Fruit fly (Drosophila melanogaster): ENCODE data around the gene CG3014.

DNA sequence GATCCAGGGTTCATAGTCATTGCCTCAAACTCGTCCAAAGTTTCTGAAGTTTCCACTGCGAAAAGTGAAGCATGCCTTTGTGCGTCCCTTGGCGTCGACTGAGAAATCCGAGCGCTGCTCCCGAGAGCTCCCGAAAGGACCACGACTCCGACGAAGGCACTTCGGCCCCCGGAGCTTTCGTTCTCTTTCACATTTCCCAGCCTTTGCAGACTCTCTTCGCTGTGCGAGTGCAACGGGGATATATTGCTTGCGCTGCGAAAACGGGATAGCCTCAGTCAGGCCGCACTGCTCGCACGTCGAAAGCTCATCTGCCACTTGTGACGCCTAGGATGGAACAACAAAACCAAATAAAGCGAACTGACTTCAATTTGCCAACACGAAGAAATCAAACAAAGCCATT lies 49.1 kb downstream of the CG3014 start:
- no peak for TF ChIP-seq ovo (GFP tag; optimal IDR thresholded peaks at IDR 0.05)
- no peak for TF ChIP-seq kay (GFP tag; ENCODE audit: borderline replicate concordance)
- no peak for TF ChIP-seq CG7045 (GFP tag; optimal IDR thresholded peaks at IDR 0.05)
- TF ChIP-seq CG12768 (GFP tag; optimal IDR thresholded peaks at IDR 0.05) = no peak
- TF ChIP-seq toe (GFP tag; optimal IDR thresholded peaks at IDR 0.05) = no peak
- no peak for TF ChIP-seq tj (GFP tag; optimal IDR thresholded peaks at IDR 0.05)
- TF ChIP-seq CG1620 (GFP tag; optimal IDR thresholded peaks at IDR 0.05) = no peak
- no peak for TF ChIP-seq CG14711 (tag; optimal IDR thresholded peaks at IDR 0.05)
- no peak for TF ChIP-seq Crg-1 (GFP tag; optimal IDR thresholded peaks at IDR 0.05)
- TF ChIP-seq Mnt (GFP tag; optimal IDR thresholded peaks at IDR 0.05) = no peak
- no peak for TF ChIP-seq cnc (optimal IDR thresholded peaks at IDR 0.05)
- no peak for TF ChIP-seq CG5204 (GFP tag; optimal IDR thresholded peaks at IDR 0.05)
- no peak for TF ChIP-seq Clk (GFP tag; optimal IDR thresholded peaks at IDR 0.05)
